Worm (Caenorhabditis elegans): ENCODE data around the gene B0284.3.

B0284.3 gene

DNA sequence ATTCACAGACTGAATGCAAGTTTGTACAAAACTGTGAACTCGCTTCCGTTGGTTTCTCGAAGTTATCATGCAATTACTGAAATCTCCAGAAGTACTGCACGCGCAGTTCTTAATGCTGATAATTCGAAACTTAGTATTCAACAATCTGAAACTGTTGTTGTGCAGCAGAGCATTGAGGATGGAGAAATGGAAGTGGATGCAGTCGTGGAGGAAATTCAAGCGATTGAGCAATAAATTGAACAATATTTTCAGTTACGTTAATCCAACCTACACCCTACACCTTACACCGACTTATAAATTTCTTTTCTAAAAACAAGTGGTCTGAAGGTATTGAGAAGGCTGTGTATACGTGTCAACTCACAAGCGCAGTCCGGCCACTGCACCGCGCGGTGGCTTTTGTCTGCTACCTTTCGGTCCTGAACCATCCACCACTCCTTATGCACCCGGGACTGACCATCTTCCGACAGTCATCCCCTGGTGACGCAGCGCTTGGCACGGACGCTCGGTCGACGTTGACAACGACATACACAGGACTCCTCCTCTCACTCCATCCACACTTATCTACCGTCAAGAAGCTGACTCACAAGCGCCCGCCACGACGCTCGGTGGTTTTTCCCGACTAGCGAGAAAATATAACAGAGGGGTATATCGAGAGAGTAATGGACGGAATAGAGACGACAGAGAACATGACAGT is 870 bp downstream of the B0284.3 start:
- TF ChIP-seq ztf-4 (tag; optimal IDR thresholded peaks at IDR 0.05) (peak; percentile 63), nhr-77 (tag; optimal IDR thresholded peaks at IDR 0.05) (peak; percentile 49), elt-3 (tag; optimal IDR thresholded peaks at IDR 0.05) (peak in 1 of 3 experiments; percentile 16), nhr-23 (tag; optimal IDR thresholded peaks at IDR 0.05) (peak; percentile 54), nhr-25 (tag; optimal IDR thresholded peaks at IDR 0.05) (peak; percentile 67), pha-4 (tag; optimal IDR thresholded peaks at IDR 0.05) (peak; percentile 29), nhr-43 (tag; optimal IDR thresholded peaks at IDR 0.05; ENCODE audit: poor library complexity, severe bottlenecking) (peak; percentile 54), tbx-2 (tag; optimal IDR thresholded peaks at IDR 0.05) (peak; percentile 29), nfya-1 (tag; optimal IDR thresholded peaks at IDR 0.05; ENCODE audit: insufficient read depth) (peak; percentile 34), elt-2 (tag; optimal IDR thresholded peaks at IDR 0.05) (peak; percentile 40), lsy-12 (tag; optimal IDR thresholded peaks at IDR 0.05) (peak; percentile 44), hmg-11 (tag; optimal IDR thresholded peaks at IDR 0.05) (peak; percentile 68), jun-1 (tag; optimal IDR thresholded peaks at IDR 0.05) (peak; percentile 9)

DNA sequence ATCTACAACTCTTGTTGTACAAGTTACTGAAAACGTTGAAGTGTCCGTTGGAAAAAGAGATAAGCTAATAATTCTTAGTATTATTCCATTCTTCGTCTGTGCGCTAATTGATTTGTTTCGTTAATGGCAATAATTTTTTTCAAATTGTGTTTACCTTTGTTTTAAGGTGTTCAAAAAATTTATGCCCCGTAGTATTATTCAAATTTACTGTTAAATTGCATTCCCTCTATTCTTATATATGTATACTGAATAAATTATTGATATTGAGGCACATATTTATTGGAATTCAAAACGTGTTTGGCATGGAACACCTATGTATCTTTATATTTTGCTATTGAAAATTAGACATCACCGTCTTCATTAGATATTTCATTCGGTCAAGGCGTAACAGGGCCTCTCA is 4.8 kb downstream of the B0284.3 start, which contains the start of gene pals-26:
TSS of gene pals-26 (plus strand) at position 301 of the 400 bp plus-strand sequence.
- TF ChIP-seq lin-39 (tag; optimal IDR thresholded peaks at IDR 0.05), result no peak
- no peak for TF ChIP-seq daf-12 (tag; optimal IDR thresholded peaks at IDR 0.05)
- no peak for TF ChIP-seq pha-4 (tag; optimal IDR thresholded peaks at IDR 0.05)
- no peak for TF ChIP-seq nhr-76 (tag; optimal IDR thresholded peaks at IDR 0.05)
- TF ChIP-seq fkh-2 (tag; optimal IDR thresholded peaks at IDR 0.05), result no peak
- TF ChIP-seq ceh-82 (tag; optimal IDR thresholded peaks at IDR 0.05), result no peak
- TF ChIP-seq nhr-77 (tag; optimal IDR thresholded peaks at IDR 0.05), result no peak
- TF ChIP-seq lsy-12 (tag; optimal IDR thresholded peaks at IDR 0.05), result no peak
- TF ChIP-seq ztf-11 (tag; optimal IDR thresholded peaks at IDR 0.05), result no peak
- no peak for TF ChIP-seq nhr-43 (tag; optimal IDR thresholded peaks at IDR 0.05; ENCODE audit: poor library complexity, severe bottlenecking)
- TF ChIP-seq sea-2 (GFP tag; optimal IDR thresholded peaks at IDR 0.05), result no peak
- no peak for TF ChIP-seq eor-1 (tag; optimal IDR thresholded peaks at IDR 0.05)
- TF ChIP-seq snpc-4 (tag; optimal IDR thresholded peaks at IDR 0.05), result no peak
- TF ChIP-seq aly-2 (tag; optimal IDR thresholded peaks at IDR 0.05), result no peak
- TF ChIP-seq tbx-2 (tag; optimal IDR thresholded peaks at IDR 0.05), result no peak
- no peak for TF ChIP-seq pqm-1 (tag; optimal IDR thresholded peaks at IDR 0.05)
- no peak for TF ChIP-seq unc-62 (GFP tag; optimal IDR thresholded peaks at IDR 0.05)
- no peak for TF ChIP-seq unc-39 (tag; optimal IDR thresholded peaks at IDR 0.05)

DNA sequence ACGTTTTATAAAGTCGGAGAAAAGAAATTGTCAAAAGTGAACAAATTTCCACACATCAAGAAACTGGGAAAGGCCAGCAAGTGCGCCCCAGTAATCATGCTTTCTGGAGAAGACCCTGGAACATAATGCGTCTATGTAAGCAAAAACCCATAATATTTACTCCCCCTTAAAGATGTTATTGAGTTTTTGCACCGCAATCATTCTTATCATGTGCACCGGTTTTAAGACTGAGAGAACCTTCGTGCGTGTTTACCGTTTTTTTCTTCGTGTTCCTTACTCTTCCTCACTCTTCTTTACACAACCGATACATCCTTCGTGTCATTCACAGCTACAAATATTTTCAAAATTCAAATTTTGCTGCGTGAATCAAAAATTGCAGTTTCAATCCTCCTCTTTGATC is 6.7 kb downstream of the B0284.3 start:
- TF ChIP-seq nhr-28 (tag; optimal IDR thresholded peaks at IDR 0.05) (no peak), lin-15B (tag; optimal IDR thresholded peaks at IDR 0.05) (no peak), pha-4 (tag; optimal IDR thresholded peaks at IDR 0.05) (peak; percentile 24), ZK546.5 (tag; optimal IDR thresholded peaks at IDR 0.05) (no peak)

DNA sequence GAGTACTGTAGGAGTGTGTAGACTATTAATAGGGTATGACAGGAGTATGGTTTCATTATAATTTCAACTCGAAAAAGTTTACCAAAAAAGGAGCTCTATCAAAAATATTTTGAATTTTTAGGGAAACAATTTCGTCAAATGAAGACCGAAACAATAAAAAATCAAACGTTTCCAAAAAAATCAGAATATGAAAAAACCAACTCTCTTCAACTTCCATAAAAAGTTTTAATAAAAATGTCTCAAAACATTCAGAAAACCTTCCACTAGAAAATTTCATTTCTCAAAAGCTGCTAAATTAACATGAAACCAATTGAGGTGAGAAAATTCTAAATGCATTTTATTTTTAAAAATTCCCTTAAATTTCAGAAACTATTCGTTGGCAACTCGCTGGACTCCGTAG is 9.0 kb downstream of the B0284.3 start, which contains the start of gene ckb-3:
TSS of gene ckb-3 (plus strand) at position 301 of the 400 bp plus-strand sequence.
- no peak for TF ChIP-seq ZK546.5 (tag; optimal IDR thresholded peaks at IDR 0.05)
- no peak for TF ChIP-seq tbx-2 (tag; optimal IDR thresholded peaks at IDR 0.05)
- TF ChIP-seq eor-1 (tag; optimal IDR thresholded peaks at IDR 0.05), result no peak
- TF ChIP-seq lin-39 (tag; optimal IDR thresholded peaks at IDR 0.05), result no peak
- TF ChIP-seq nhr-11 (tag; optimal IDR thresholded peaks at IDR 0.05), result no peak
- TF ChIP-seq nhr-77 (tag; optimal IDR thresholded peaks at IDR 0.05), result no peak
- no peak for TF ChIP-seq jun-1 (tag; optimal IDR thresholded peaks at IDR 0.05)
- TF ChIP-seq ceh-16 (tag; optimal IDR thresholded peaks at IDR 0.05), result no peak
- no peak for TF ChIP-seq egl-27 (tag; optimal IDR thresholded peaks at IDR 0.05)
- no peak for TF ChIP-seq unc-62 (GFP tag; optimal IDR thresholded peaks at IDR 0.05)
- no peak for TF ChIP-seq daf-12 (tag; optimal IDR thresholded peaks at IDR 0.05)
- TF ChIP-seq snpc-4 (tag; optimal IDR thresholded peaks at IDR 0.05), result no peak

DNA sequence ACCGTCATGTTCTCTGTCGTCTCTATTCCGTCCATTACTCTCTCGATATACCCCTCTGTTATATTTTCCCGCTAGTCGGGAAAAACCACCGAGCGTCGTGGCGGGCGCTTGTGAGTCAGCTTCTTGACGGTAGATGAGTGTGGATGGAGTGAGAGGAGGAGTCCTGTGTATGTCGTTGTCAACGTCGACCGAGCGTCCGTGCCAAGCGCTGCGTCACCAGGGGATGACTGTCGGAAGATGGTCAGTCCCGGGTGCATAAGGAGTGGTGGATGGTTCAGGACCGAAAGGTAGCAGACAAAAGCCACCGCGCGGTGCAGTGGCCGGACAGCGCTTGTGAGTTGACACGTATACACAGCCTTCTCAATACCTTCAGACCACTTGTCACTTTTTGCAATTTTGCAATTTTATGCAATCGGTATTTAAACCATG is 10.2 kb downstream of the B0284.3 start:
- TF ChIP-seq tbx-2 (tag; optimal IDR thresholded peaks at IDR 0.05) (peak; percentile 44), elt-2 (tag; optimal IDR thresholded peaks at IDR 0.05) (peak; percentile 34), hmg-11 (tag; optimal IDR thresholded peaks at IDR 0.05) (peak; percentile 83), nfya-1 (tag; optimal IDR thresholded peaks at IDR 0.05; ENCODE audit: insufficient read depth) (peak; percentile 40), ceh-28 (tag; optimal IDR thresholded peaks at IDR 0.05) (peak; percentile 23), nhr-25 (tag; optimal IDR thresholded peaks at IDR 0.05) (peak; percentile 49), nhr-43 (tag; optimal IDR thresholded peaks at IDR 0.05; ENCODE audit: poor library complexity, severe bottlenecking) (peak; percentile 17)
